Fruit fly (Drosophila melanogaster) whole organism: ENCODE data around the gene prtp.

Experiments
- CG8478 ChIP-seq: fragments of >200 bp; optimal IDR thresholded peaks from 2 replicates; lab custom pipeline; 2018; ENCODE audit warnings: inconsistent platforms
- Dll ChIP-seq: fragments of >200 bp; optimal IDR thresholded peaks from 2 replicates; lab custom pipeline; 2017
- EcR ChIP-seq, 2 experiments: fragments of >200 bp; optimal IDR thresholded peaks; 2 replicates each; lab custom pipeline; 2017; ENCODE audit warnings: missing biosample characterization in 2 of 2, missing genetic modification characterization in 2 of 2, missing genetic modification reagents in 2 of 2
- pan ChIP-seq: fragments of >200 bp; optimal IDR thresholded peaks from 2 replicates; lab custom pipeline; 2017
- psq ChIP-seq: fragments of >200 bp; optimal IDR thresholded peaks from 2 replicates; lab custom pipeline; 2017
- usp ChIP-seq: fragments of >200 bp; optimal IDR thresholded peaks from 2 replicates; lab custom pipeline; 2017; ENCODE audit warnings: missing biosample characterization, missing genetic modification characterization, mixed read lengths

- TF ChIP-seq EcR (GFP tag; optimal IDR thresholded peaks at IDR 0.05; lab: Kevin White, UChicago) = no peak
- TF ChIP-seq Dll (lab: Kevin White, UChicago) = no peak
- TF ChIP-seq pan (lab: Kevin White, UChicago) = no peak
- no peak for TF ChIP-seq usp
- no peak for TF ChIP-seq CG8478
- TF ChIP-seq psq (lab: Kevin White, UChicago) = no peak
Observed at dm6 chrX:11704929-11705612, 11.5 kb upstream of the prtp start, which contains the start of gene CG2444.
